Fruit fly (Drosophila melanogaster) ovary, adult (tissue): ENCODE results near the gene CG46519.
"Not testable (repeated sequence)": the region's sequence is repeated elsewhere in the genome, so short reads cannot be mapped to it uniquely, and the experiment has no call there.

Experiments
- CG17801 ChIP-seq: fragments of 200-800 bp; optimal IDR thresholded peaks from 2 replicates; lab custom pipeline; 2019; ENCODE audit warnings: missing biosample characterization, mild to moderate bottlenecking, missing genetic modification characterization, moderate library complexity; ENCODE audit not compliant: partially characterized antibody

The CG46519 gene

DNA sequence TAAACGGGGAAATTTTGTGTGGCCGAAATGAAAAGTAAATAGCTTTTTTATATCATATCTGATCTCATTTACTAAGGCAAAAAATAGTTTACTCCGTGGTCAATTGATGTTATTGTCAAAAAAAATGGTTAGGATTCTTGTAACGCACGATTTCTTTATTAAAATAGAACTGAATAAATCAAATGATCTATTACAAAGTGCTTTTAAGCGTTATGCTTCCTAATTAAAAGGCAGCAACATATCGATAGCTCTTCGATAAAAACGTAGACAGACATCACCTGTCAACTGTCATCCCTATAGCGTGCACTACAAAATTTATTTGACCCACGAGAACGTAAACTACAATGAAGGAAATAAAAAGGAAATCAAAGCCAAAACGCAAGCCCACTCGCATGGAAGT is at the start of gene CG46519:
CG46519 (plus strand) TSS at position 301 of the 400 bp plus-strand sequence.
- not testable (repeated sequence) for TF ChIP-seq CG17801

dm6 chrX:22182193-22182592 is 49.2 kb upstream of the CG46519 start, which contains the start of gene CG46511:
Gene CG46511, plus strand, starts transcription at chrX:22182493.
- not testable (repeated sequence) for TF ChIP-seq CG17801

dm6 chrX:22187070-22187469 is 44.3 kb upstream of the CG46519 start, which contains the start of gene CG46512:
Gene CG46512, plus strand, starts transcription at chrX:22187370.
- TF ChIP-seq CG17801 = not testable (repeated sequence)

DNA sequence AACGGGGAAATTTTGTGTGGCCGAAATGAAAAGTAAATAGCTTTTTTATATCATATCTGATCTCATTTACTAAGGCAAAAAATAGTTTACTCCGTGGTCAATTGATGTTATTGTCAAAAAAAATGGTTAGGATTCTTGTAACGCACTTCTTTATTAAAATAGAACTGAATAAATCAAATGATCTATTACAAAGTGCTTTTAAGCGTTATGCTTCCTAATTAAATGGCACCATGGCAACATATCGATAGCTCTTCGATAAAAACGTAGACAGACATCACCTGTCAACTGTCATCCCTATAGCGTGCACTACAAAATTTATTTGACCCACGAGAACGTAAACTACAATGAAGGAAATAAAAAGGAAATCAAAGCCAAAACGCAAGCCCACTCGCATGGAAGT is 39.4 kb upstream of the CG46519 start, which contains the start of gene CG46513:
CG46513 (plus strand) TSS at position 301 of the 400 bp plus-strand sequence.
- TF ChIP-seq CG17801 = not testable (repeated sequence)

- TF ChIP-seq CG17801 = not testable (repeated sequence)
Observed at dm6 chrX:22196874-22197273, 34.5 kb upstream of the CG46519 start, which contains the start of gene CG46514. Gene CG46514, plus strand, starts transcription at chrX:22197174.

DNA sequence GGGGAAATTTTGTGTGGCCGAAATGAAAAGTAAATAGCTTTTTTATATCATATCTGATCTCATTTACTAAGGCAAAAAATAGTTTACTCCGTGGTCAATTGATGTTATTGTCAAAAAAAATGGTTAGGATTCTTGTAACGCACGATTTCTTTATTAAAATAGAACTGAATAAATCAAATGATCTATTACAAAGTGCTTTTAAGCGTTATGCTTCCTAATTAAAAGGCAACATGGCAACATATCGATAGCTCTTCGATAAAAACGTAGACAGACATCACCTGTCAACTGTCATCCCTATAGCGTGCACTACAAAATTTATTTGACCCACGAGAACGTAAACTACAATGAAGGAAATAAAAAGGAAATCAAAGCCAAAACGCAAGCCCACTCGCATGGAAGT is 29.5 kb upstream of the CG46519 start, which contains the start of gene CG46515:
CG46515 (plus strand) TSS at position 301 of the 400 bp plus-strand sequence.
- TF ChIP-seq CG17801 = not testable (repeated sequence)

DNA sequence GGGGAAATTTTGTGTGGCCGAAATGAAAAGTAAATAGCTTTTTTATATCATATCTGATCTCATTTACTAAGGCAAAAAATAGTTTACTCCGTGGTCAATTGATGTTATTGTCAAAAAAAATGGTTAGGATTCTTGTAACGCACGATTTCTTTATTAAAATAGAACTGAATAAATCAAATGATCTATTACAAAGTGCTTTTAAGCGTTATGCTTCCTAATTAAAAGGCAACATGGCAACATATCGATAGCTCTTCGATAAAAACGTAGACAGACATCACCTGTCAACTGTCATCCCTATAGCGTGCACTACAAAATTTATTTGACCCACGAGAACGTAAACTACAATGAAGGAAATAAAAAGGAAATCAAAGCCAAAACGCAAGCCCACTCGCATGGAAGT is 19.3 kb upstream of the CG46519 start, which contains the start of gene CG46516:
CG46516 (plus strand) TSS at position 301 of the 400 bp plus-strand sequence.
- TF ChIP-seq CG17801 = not testable (repeated sequence)

- TF ChIP-seq CG17801 = not testable (repeated sequence)
Observed at dm6 chrX:22217079-22217478, 14.3 kb upstream of the CG46519 start, which contains the start of gene CG46517. Gene CG46517, plus strand, starts transcription at chrX:22217379.

dm6 chrX:22226273-22226672 is 5.1 kb upstream of the CG46519 start, which contains the start of gene CG46518:
Gene CG46518, plus strand, starts transcription at chrX:22226573.
- TF ChIP-seq CG17801 = not testable (repeated sequence)

DNA sequence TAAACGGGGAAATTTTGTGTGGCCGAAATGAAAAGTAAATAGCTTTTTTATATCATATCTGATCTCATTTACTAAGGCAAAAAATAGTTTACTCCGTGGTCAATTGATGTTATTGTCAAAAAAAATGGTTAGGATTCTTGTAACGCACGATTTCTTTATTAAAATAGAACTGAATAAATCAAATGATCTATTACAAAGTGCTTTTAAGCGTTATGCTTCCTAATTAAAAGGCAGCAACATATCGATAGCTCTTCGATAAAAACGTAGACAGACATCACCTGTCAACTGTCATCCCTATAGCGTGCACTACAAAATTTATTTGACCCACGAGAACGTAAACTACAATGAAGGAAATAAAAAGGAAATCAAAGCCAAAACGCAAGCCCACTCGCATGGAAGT is 4.9 kb downstream of the CG46519 start, which contains the start of gene CG46520:
CG46520 (plus strand) TSS at position 301 of the 400 bp plus-strand sequence.
- TF ChIP-seq CG17801 = not testable (repeated sequence)

DNA sequence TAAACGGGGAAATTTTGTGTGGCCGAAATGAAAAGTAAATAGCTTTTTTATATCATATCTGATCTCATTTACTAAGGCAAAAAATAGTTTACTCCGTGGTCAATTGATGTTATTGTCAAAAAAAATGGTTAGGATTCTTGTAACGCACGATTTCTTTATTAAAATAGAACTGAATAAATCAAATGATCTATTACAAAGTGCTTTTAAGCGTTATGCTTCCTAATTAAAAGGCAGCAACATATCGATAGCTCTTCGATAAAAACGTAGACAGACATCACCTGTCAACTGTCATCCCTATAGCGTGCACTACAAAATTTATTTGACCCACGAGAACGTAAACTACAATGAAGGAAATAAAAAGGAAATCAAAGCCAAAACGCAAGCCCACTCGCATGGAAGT is 9.9 kb downstream of the CG46519 start, which contains the start of gene CG46521:
CG46521 (plus strand) TSS at position 301 of the 400 bp plus-strand sequence.
- not testable (repeated sequence) for TF ChIP-seq CG17801

- not testable (repeated sequence) for TF ChIP-seq CG17801
Observed at dm6 chrX:22246300-22246699, 14.9 kb downstream of the CG46519 start, which contains the start of gene CG46522. Gene CG46522, plus strand, starts transcription at chrX:22246600.

- not testable (repeated sequence) for TF ChIP-seq CG17801
Observed at dm6 chrX:22251282-22251681, 19.9 kb downstream of the CG46519 start, which contains the start of gene CG41562. Gene CG41562, plus strand, starts transcription at chrX:22251582.
